Fruit fly (Drosophila melanogaster) whole organism, embryonic: ENCODE results near the gene CG9372.

Source experiments
- ATbp ChIP-seq: fragments of 200-800 bp; sonication (Bioruptor generic); optimal IDR thresholded peaks from 2 replicates; lab custom pipeline; 2017; ENCODE audit warnings: missing biosample characterization, mild to moderate bottlenecking, missing genetic modification characterization, missing genetic modification reagents
- B-H2 ChIP-seq: fragments of 200-800 bp; sonication (Bioruptor generic); optimal IDR thresholded peaks from 2 replicates; lab custom pipeline; 2018; ENCODE audit warnings: missing biosample characterization, mild to moderate bottlenecking, missing genetic modification characterization
- Blimp-1 ChIP-seq: fragments of 200-800 bp; sonication (Bioruptor generic); optimal IDR thresholded peaks from 3 replicates; lab custom pipeline; 2018; ENCODE audit warnings: missing biosample characterization, missing genetic modification characterization, mild to moderate bottlenecking, moderate library complexity, missing genetic modification reagents
- CG10431 ChIP-seq: fragments of 200-800 bp; sonication (Bioruptor generic); optimal IDR thresholded peaks from 3 replicates; lab custom pipeline; 2018; ENCODE audit warnings: missing biosample characterization, mild to moderate bottlenecking, missing genetic modification characterization
- CG1233 ChIP-seq: fragments of 200-800 bp; sonication (Bioruptor generic); optimal IDR thresholded peaks from 4 replicates; lab custom pipeline; 2018; ENCODE audit warnings: missing biosample characterization, mild to moderate bottlenecking, missing genetic modification characterization
- CG12391 ChIP-seq: fragments of 200-800 bp; sonication (Bioruptor generic); optimal IDR thresholded peaks from 3 replicates; lab custom pipeline; 2018; ENCODE audit warnings: missing biosample characterization, mild to moderate bottlenecking, missing genetic modification characterization, moderate library complexity
- CG14860 ChIP-seq: fragments of 200-800 bp; sonication (Bioruptor generic); IDR thresholded peaks from 3 replicates; pipeline ENCODE4 v1.3.6; 2022; ENCODE audit warnings: missing biosample characterization, missing genetic modification characterization; ENCODE audit not compliant: partially characterized antibody
- CG15514 ChIP-seq: fragments of 200-800 bp; sonication (Bioruptor generic); optimal IDR thresholded peaks from 3 replicates; lab custom pipeline; 2017; ENCODE audit warnings: missing biosample characterization, missing genetic modification characterization, mild to moderate bottlenecking, moderate library complexity, missing genetic modification reagents
- CG15601 ChIP-seq: fragments of 200-800 bp; sonication (Bioruptor generic); optimal IDR thresholded peaks from 3 replicates; lab custom pipeline; 2019; ENCODE audit warnings: missing biosample characterization, mild to moderate bottlenecking, missing genetic modification characterization, moderate library complexity
- CG1792 ChIP-seq: fragments of 200-800 bp; sonication (Bioruptor generic); optimal IDR thresholded peaks from 2 replicates; lab custom pipeline; 2016; ENCODE audit warnings: missing biosample characterization, missing genetic modification characterization
- CG2129 ChIP-seq: fragments of 200-800 bp; sonication (Bioruptor generic); IDR thresholded peaks from 2 replicates; pipeline ENCODE4 v1.3.6; 2022; ENCODE audit warnings: missing biosample characterization, missing genetic modification characterization; ENCODE audit not compliant: partially characterized antibody
- CG30020 ChIP-seq: fragments of 200-800 bp; optimal IDR thresholded peaks from 2 replicates; lab custom pipeline; 2019; ENCODE audit warnings: missing biosample characterization, mild to moderate bottlenecking, missing genetic modification characterization, moderate library complexity
- CG32767 ChIP-seq: fragments of 200-800 bp; sonication (Bioruptor generic); IDR thresholded peaks from 2 replicates; pipeline ENCODE4 v1.3.6; 2022; ENCODE audit warnings: missing biosample characterization, missing genetic modification characterization
- CG3995 ChIP-seq: fragments of 200-800 bp; sonication (Bioruptor generic); optimal IDR thresholded peaks from 3 replicates; lab custom pipeline; 2016; ENCODE audit warnings: missing biosample characterization, missing genetic modification characterization
- CG4617 ChIP-seq: fragments of 200-800 bp; sonication (Bioruptor generic); optimal IDR thresholded peaks from 3 replicates; lab custom pipeline; 2016; ENCODE audit warnings: missing biosample characterization, missing genetic modification characterization, borderline replicate concordance
- CG5953 ChIP-seq: fragments of 200-800 bp; sonication (Bioruptor generic); IDR thresholded peaks from 2 replicates; pipeline ENCODE4 v1.3.6; 2022; ENCODE audit warnings: missing biosample characterization, missing genetic modification characterization
- CG7556 ChIP-seq: fragments of 200-800 bp; sonication (Bioruptor generic); optimal IDR thresholded peaks from 2 replicates; lab custom pipeline; 2017; ENCODE audit warnings: missing biosample characterization, mild to moderate bottlenecking, missing genetic modification characterization
- CG7786 ChIP-seq: fragments of 200-800 bp; sonication (Bioruptor generic); optimal IDR thresholded peaks from 2 replicates; lab custom pipeline; 2016; ENCODE audit warnings: missing biosample characterization, missing genetic modification characterization
- CG9727 ChIP-seq: fragments of 200-800 bp; sonication (Bioruptor generic); optimal IDR thresholded peaks from 3 replicates; lab custom pipeline; 2017; ENCODE audit warnings: missing biosample characterization, mild to moderate bottlenecking, missing genetic modification characterization
- CG9932 ChIP-seq: fragments of 200-800 bp; sonication (Bioruptor generic); IDR thresholded peaks from 2 replicates; pipeline ENCODE4 v1.3.6; 2022; ENCODE audit warnings: missing biosample characterization, missing genetic modification characterization
- Dbx ChIP-seq: fragments of 200-800 bp; sonication (Bioruptor generic); IDR thresholded peaks from 3 replicates; pipeline ENCODE4 v1.3.6; 2022; ENCODE audit warnings: missing biosample characterization, missing genetic modification characterization
- Doc2 ChIP-seq: fragments of 200-800 bp; sonication (Bioruptor generic); IDR thresholded peaks from 2 replicates; pipeline ENCODE4 v1.3.6; 2022; ENCODE audit warnings: missing biosample characterization, missing genetic modification characterization
- E2f2 ChIP-seq: fragments of 200-800 bp; sonication (Bioruptor generic); IDR thresholded peaks from 2 replicates; pipeline ENCODE4 v1.3.6; 2022; ENCODE audit warnings: missing biosample characterization, missing genetic modification characterization
- Ets97D ChIP-seq: fragments of 200-800 bp; sonication (Bioruptor generic); optimal IDR thresholded peaks from 3 replicates; lab custom pipeline; 2016; ENCODE audit warnings: missing biosample characterization, missing genetic modification characterization
- GATAe ChIP-seq: fragments of 200-800 bp; sonication (Bioruptor generic); conservative IDR thresholded peaks from 2 replicates; pipeline ENCODE4 v1.3.6; 2022; ENCODE audit warnings: missing biosample characterization, missing genetic modification characterization
- Hsf ChIP-seq: fragments of 200-800 bp; sonication (Bioruptor generic); optimal IDR thresholded peaks from 3 replicates; lab custom pipeline; 2016; ENCODE audit warnings: missing biosample characterization, missing genetic modification characterization
- Lim3 ChIP-seq: fragments of 200-800 bp; sonication (Bioruptor generic); IDR thresholded peaks from 2 replicates; pipeline ENCODE4 v1.3.6; 2022; ENCODE audit warnings: missing biosample characterization, missing genetic modification characterization
- MBD-R2 ChIP-seq: fragments of 200-800 bp; sonication (Bioruptor generic); IDR thresholded peaks from 2 replicates; pipeline ENCODE4 v1.3.6; 2022; ENCODE audit warnings: missing biosample characterization, missing genetic modification characterization
- MESR4 ChIP-seq: fragments of 200-800 bp; sonication (Bioruptor generic); optimal IDR thresholded peaks from 2 replicates; lab custom pipeline; 2018; ENCODE audit warnings: missing biosample characterization, mild to moderate bottlenecking, missing genetic modification characterization, moderate library complexity
- Myb ChIP-seq: fragments of 200-800 bp; sonication (Bioruptor generic); optimal IDR thresholded peaks from 2 replicates; lab custom pipeline; 2016; ENCODE audit warnings: missing biosample characterization, missing genetic modification characterization
- Pdp1 ChIP-seq, 2 experiments: fragments of 200-800 bp; sonication (Bioruptor generic); optimal IDR thresholded peaks; 3 replicates each; lab custom pipeline; 2016; ENCODE audit warnings: missing biosample characterization in 2 of 2, missing genetic modification characterization in 2 of 2, mild to moderate bottlenecking in 1 of 2, moderate library complexity in 1 of 2
- Rx ChIP-seq: fragments of 200-800 bp; sonication (Bioruptor generic); IDR thresholded peaks from 2 replicates; pipeline ENCODE4 v1.3.6; 2022; ENCODE audit warnings: missing biosample characterization, missing genetic modification characterization
- Sox100B ChIP-seq: fragments of 200-800 bp; sonication (Bioruptor generic); optimal IDR thresholded peaks from 3 replicates; lab custom pipeline; 2018; ENCODE audit warnings: missing biosample characterization, mild to moderate bottlenecking, missing genetic modification characterization
- Taf1 ChIP-seq: fragments of 200-800 bp; sonication (Bioruptor generic); IDR thresholded peaks from 2 replicates; pipeline ENCODE4 v1.3.6; 2022; ENCODE audit warnings: missing biosample characterization, missing genetic modification characterization
- amos ChIP-seq: fragments of 200-800 bp; sonication (Bioruptor generic); IDR thresholded peaks from 2 replicates; pipeline ENCODE4 v1.3.6; 2022; ENCODE audit warnings: missing biosample characterization, missing genetic modification characterization; ENCODE audit not compliant: partially characterized antibody
- ash1 ChIP-seq: fragments of 200-800 bp; sonication (Bioruptor generic); optimal IDR thresholded peaks from 2 replicates; lab custom pipeline; 2018; ENCODE audit warnings: missing biosample characterization, mild to moderate bottlenecking, missing genetic modification characterization
- ci ChIP-seq: fragments of 200-800 bp; sonication (Bioruptor generic); IDR thresholded peaks from 3 replicates; pipeline ENCODE4 v1.3.6; 2022; ENCODE audit warnings: missing biosample characterization, missing genetic modification characterization
- croc ChIP-seq: fragments of 200-800 bp; sonication (Bioruptor generic); conservative IDR thresholded peaks from 3 replicates; pipeline ENCODE4 v1.3.6; 2022; ENCODE audit warnings: missing biosample characterization, missing genetic modification characterization
- gcm2 ChIP-seq: fragments of 200-800 bp; sonication (Bioruptor generic); optimal IDR thresholded peaks from 2 replicates; lab custom pipeline; 2016; ENCODE audit warnings: missing biosample characterization, missing genetic modification characterization
- hth ChIP-seq: fragments of >200 bp; optimal IDR thresholded peaks from 2 replicates; lab custom pipeline; 2017; ENCODE audit warnings: inconsistent platforms
- jing ChIP-seq: fragments of 200-800 bp; sonication (Bioruptor generic); optimal IDR thresholded peaks from 2 replicates; lab custom pipeline; 2018; ENCODE audit warnings: missing biosample characterization, mild to moderate bottlenecking, missing genetic modification characterization
- kah ChIP-seq: fragments of 200-800 bp; sonication (Bioruptor generic); optimal IDR thresholded peaks from 2 replicates; lab custom pipeline; 2018; ENCODE audit warnings: missing biosample characterization, mild to moderate bottlenecking, missing genetic modification characterization
- lilli ChIP-seq: fragments of 200-800 bp; sonication (Bioruptor generic); optimal IDR thresholded peaks from 3 replicates; lab custom pipeline; 2016; ENCODE audit warnings: missing biosample characterization, missing genetic modification characterization
- lov ChIP-seq, 2 experiments: fragments of 200-800 bp in 1 of 2; fragments of >200 bp in 1 of 2; sonication (Bioruptor generic) in 1 of 2; IDR thresholded peaks in 1 of 2; optimal IDR thresholded peaks in 1 of 2; 2 replicates in 1 of 2; 3 replicates in 1 of 2; pipeline versions ENCODE4 v1.3.6 to Lab custom; 2017 to 2022; ENCODE audit warnings: missing biosample characterization in 1 of 2, missing genetic modification characterization in 1 of 2
- pum ChIP-seq: fragments of 200-800 bp; sonication (Bioruptor generic); optimal IDR thresholded peaks from 2 replicates; lab custom pipeline; 2016; ENCODE audit warnings: missing biosample characterization, missing genetic modification characterization
- row ChIP-seq: fragments of 200-800 bp; sonication (Bioruptor generic); IDR thresholded peaks from 3 replicates; pipeline ENCODE4 v1.3.6; 2022; ENCODE audit warnings: missing biosample characterization, missing genetic modification characterization
- sqz ChIP-seq: fragments of 200-800 bp; sonication (Bioruptor generic); optimal IDR thresholded peaks from 3 replicates; lab custom pipeline; 2018; ENCODE audit warnings: missing biosample characterization, mild to moderate bottlenecking, missing genetic modification characterization
- tio ChIP-seq: fragments of 200-800 bp; sonication (Bioruptor generic); optimal IDR thresholded peaks from 2 replicates; lab custom pipeline; 2017; ENCODE audit warnings: missing biosample characterization, missing genetic modification characterization, inconsistent platforms
- vfl ChIP-seq: fragments of 200-800 bp; sonication (Bioruptor generic); optimal IDR thresholded peaks from 2 replicates; lab custom pipeline; 2016; ENCODE audit warnings: missing biosample characterization, missing genetic modification characterization
- zen ChIP-seq: fragments of 200-800 bp; sonication (Bioruptor generic); optimal IDR thresholded peaks from 3 replicates; lab custom pipeline; 2018; ENCODE audit warnings: missing biosample characterization, mild to moderate bottlenecking, missing genetic modification characterization, moderate library complexity

CG9372 gene

DNA sequence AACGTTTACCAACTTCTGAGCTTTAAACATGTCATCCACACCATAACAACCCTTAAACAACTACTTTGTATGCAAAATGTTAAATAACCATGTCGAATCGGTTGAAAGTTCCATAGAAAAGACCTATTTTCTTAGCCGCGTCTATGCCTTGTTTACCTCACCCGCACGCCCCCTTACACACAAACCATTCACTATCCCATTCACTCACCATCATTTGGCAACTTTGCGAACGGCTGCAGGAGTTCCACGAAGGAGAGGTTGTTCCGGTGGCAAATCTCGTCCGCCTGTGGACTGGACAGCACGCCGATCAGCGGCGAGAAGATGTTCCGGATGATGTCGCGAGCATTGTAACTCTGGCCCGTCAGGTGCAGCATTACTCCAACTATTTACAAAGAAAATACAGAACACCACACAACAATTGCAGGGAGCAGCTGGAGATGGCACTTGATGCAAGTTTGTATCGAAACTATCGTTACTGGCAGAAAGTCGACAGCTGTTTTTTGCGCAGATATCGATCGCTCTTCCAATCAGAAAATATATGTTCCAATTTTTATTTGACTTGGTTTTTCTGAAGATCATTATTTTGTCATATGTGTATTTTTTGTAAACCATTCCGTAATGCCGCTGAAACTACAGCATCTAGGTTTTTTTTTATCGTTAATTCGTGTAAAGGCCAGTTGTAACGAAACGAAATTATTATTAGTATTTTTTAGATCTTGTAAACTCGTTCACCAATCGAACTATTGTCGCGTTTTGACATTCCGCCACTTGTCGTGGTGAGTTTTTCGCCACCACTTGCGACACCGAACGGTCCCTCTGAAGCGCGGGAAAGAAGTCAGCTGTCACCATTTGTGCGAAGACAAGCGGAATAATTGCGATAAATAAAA lies 12.3 kb downstream of the CG9372 start, which contains the start of gene asf1 (continued):
- TF ChIP-seq CG3995 (GFP tag; lab: Kevin White, UChicago): peak; percentile 36
- peak; percentile 54; the same call in 1 of the 3 replicates for TF ChIP-seq CG14860 (GFP tag; lab: Robert Waterston, UW)
- TF ChIP-seq Taf1 (GFP tag; lab: Robert Waterston, UW): no peak
- TF ChIP-seq pum (GFP tag; lab: Kevin White, UChicago): peak; percentile 10
- TF ChIP-seq CG7786: peak; percentile 17
- no peak for TF ChIP-seq CG32767 (GFP tag; lab: Robert Waterston, UW)
- TF ChIP-seq ci (GFP tag; lab: Robert Waterston, UW): no peak
- peak; percentile 45 for TF ChIP-seq CG12391 (tag; lab: Kevin White, UChicago)
- no peak for TF ChIP-seq hth (lab: Kevin White, UChicago)
- peak; percentile 23 for TF ChIP-seq CG30020 (tag; lab: Kevin White, UChicago)
- TF ChIP-seq GATAe (GFP tag; lab: Robert Waterston, UW): no peak
- TF ChIP-seq croc (GFP tag; lab: Robert Waterston, UW): no peak
- no peak for TF ChIP-seq Blimp-1
- no peak for TF ChIP-seq Doc2 (GFP tag; lab: Robert Waterston, UW)
- TF ChIP-seq zen (tag; lab: Kevin White, UChicago): peak; percentile 2
- TF ChIP-seq MBD-R2: peak; percentile 42
- peak; percentile 27 for TF ChIP-seq CG10431
- peak; percentile 11 for TF ChIP-seq CG15601
- TF ChIP-seq Hsf (GFP tag; lab: Kevin White, UChicago): peak; percentile 39
- peak; percentile 21 for TF ChIP-seq CG4617 (GFP tag; lab: Kevin White, UChicago)
- TF ChIP-seq tio: no peak
- peak; percentile 80 for TF ChIP-seq CG15514
- TF ChIP-seq kah (GFP tag; lab: Kevin White, UChicago): peak; percentile 17
- TF ChIP-seq Myb: peak; percentile 12
- TF ChIP-seq CG1792 (GFP tag; lab: Kevin White, UChicago): no peak
- TF ChIP-seq vfl: no peak
- TF ChIP-seq lilli (GFP tag; lab: Kevin White, UChicago): peak; percentile 37
- TF ChIP-seq CG9727: peak; percentile 31
- TF ChIP-seq CG2129: peak; percentile 47

DNA sequence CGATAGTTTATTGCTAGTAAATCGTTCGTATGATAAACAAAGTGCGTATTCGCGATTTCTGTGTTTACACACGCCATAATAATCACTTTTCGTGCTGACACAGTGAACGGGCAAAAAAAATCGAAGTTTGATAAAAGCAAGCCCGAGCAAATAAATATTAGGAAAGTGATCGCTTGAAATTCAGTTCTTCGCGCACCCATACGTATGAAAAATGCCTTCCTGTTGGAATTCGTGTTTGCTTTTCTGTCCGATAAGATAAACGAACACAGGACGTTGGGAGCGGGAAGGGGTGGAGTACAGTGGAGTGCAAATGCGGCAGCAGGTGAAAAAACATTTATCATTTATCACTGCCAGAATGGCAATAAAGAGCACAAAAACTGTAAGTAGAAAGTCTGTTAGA lies 24.7 kb downstream of the CG9372 start:
- TF ChIP-seq sqz (GFP tag; lab: Kevin White, UChicago) (no peak), Lim3 (GFP tag; lab: Robert Waterston, UW) (no peak), Sox100B (GFP tag; lab: Kevin White, UChicago) (no peak), Dbx (0 out of 3 replicates have a peak, but pooled peaks have one; percentile 8), B-H2 (GFP tag; lab: Kevin White, UChicago) (peak; percentile 11), Ets97D (GFP tag; lab: Kevin White, UChicago) (no peak), jing (no peak), Rx (GFP tag; lab: Robert Waterston, UW) (no peak), gcm2 (GFP tag; lab: Kevin White, UChicago) (no peak), CG1233 (GFP tag; lab: Kevin White, UChicago) (no peak), ATbp (GFP tag; lab: Kevin White, UChicago) (no peak), MESR4 (GFP tag; lab: Kevin White, UChicago) (no peak), lov (optimal IDR thresholded peaks at IDR 0.05; lab: Kevin White, UChicago) (no peak), lov (GFP tag; IDR thresholded peaks at IDR 0.05; lab: Robert Waterston, UW) (no peak), croc (GFP tag; lab: Robert Waterston, UW) (no peak), amos (GFP tag; lab: Robert Waterston, UW) (no peak), Pdp1 (GFP tag; optimal IDR thresholded peaks at IDR 0.05; lab: Kevin White, UChicago) (no peak), ash1 (GFP tag; lab: Kevin White, UChicago) (no peak), CG5953 (GFP tag; lab: Robert Waterston, UW) (no peak), CG9932 (GFP tag; lab: Robert Waterston, UW) (no peak), row (peak; percentile 43; the same call in 2 of the 3 replicates), E2f2 (no peak), CG4617 (GFP tag; lab: Kevin White, UChicago) (no peak), CG7556 (GFP tag; lab: Kevin White, UChicago) (no peak)
